Worm (Caenorhabditis elegans) whole organism, L4/young adult: ENCODE results near the gene fln-1.

Experiments used
- W03F9.2 ChIP-seq: fragments of 150-350 bp; optimal IDR thresholded peaks from 2 replicates; lab custom pipeline; 2014; ENCODE audit warnings: missing biosample characterization, missing genetic modification characterization
- dao-5 ChIP-seq: sonication (generic microtip); optimal IDR thresholded peaks from 2 replicates; lab custom pipeline; 2016; ENCODE audit warnings: missing genotype, missing genetic modification characterization, moderate library complexity, missing compliant biosample characterization
- him-1 ChIP-seq: sonication (generic microtip); optimal IDR thresholded peaks from 2 replicates; lab custom pipeline; 2016; ENCODE audit warnings: missing genotype, missing genetic modification reagents, missing genetic modification characterization, missing compliant biosample characterization

fln-1 gene

DNA sequence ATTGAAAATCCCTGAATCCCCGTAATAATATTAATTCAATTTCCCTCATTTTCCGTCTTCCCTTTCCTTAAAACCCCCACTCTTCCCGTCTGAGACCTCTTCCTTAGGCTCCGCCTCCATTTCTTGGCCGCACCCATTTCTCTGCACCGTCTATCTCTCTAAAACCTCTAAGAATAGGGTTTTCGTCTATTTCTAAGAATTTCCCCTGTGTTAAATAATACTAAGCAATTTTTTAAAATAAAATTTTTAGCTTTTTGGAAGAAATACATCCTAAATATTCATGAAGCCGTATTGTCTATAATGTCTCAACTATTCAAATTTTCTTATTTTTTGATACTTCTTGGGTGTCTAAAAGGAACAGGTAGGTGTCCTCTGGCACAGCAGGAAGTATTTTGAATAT is 36.3 kb downstream of the fln-1 start, which contains the start of gene cdh-8:
cdh-8 (plus strand) TSS at position 301 of the 400 bp plus-strand sequence.
- TF ChIP-seq W03F9.2 (tag; lab: Kevin White, UChicago) (no peak), dao-5 (tag; lab: Kevin White, UChicago) (no peak), him-1 (tag; lab: Kevin White, UChicago) (no peak)

ce11 chrIV:338192-338831 is 37.5 kb downstream of the fln-1 start:
- TF ChIP-seq W03F9.2 (tag; lab: Kevin White, UChicago) (no peak), dao-5 (tag; lab: Kevin White, UChicago) (no peak), him-1 (tag; lab: Kevin White, UChicago) (no peak)

ce11 chrIV:337128-337646 is 38.6 kb downstream of the fln-1 start, which contains the start of gene pxmp-4:
Gene pxmp-4 (minus strand): TSS chrIV:337178.
- TF ChIP-seq W03F9.2 (tag; lab: Kevin White, UChicago) (peak; percentile 41), dao-5 (tag; lab: Kevin White, UChicago) (no peak)

DNA sequence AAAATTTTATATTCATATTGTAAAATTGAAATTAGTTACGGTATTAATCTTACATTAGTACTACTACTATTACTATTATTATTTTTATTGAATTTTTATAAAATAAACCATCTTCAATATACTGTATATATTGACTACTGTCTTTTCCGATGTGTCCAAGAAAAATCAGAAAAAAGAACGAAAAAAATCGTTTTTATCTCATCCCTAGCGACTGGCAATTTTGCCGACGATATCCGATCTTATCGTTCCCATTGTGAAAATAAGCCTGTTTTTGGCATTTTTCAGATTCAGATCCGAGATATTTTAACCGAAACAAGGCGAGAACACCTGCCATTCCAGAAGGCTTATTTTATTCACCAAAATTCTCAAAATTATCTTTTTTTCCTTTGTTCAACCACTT is 45.3 kb downstream of the fln-1 start, which contains the start of gene F18F11.4:
F18F11.4 (plus strand) TSS at position 301 of the 400 bp plus-strand sequence.
- TF ChIP-seq dao-5 (tag; lab: Kevin White, UChicago) (no peak), W03F9.2 (tag; lab: Kevin White, UChicago) (no peak), him-1 (tag; lab: Kevin White, UChicago) (no peak)

DNA sequence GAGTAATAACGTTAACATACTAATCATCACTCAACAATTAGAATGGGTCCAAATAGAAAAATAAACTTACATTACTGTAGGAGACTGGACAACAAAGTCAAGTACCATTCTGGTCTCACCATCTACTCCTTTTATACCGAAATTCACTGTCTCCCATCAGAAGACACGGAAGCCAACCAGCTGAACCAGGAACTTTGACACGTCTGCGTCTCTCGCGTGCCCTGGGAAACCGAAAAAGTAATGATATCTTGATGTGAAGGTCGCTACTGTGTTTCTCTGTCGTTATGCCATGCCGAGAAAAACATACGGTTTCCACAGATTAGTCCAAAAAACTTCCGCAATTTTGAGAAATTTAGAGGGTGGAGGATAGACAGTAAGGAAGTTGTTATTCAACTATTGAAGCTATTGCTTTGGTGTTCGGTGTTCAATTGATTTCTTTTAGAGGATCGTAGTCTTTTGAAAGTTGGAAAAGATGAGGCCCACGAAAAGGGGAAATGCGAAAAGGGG is 49.2 kb downstream of the fln-1 start, which contains the start of gene col-101:
col-101 (minus strand) TSS at position 457 of the 507 bp plus-strand sequence.
- TF ChIP-seq dao-5 (tag; lab: Kevin White, UChicago) (no peak), W03F9.2 (tag; lab: Kevin White, UChicago) (no peak), him-1 (tag; lab: Kevin White, UChicago) (no peak)

ce11 chrIV:325640-326039 is 50.2 kb downstream of the fln-1 start:
- TF ChIP-seq him-1 (tag; lab: Kevin White, UChicago) (no peak), dao-5 (tag; lab: Kevin White, UChicago) (no peak), W03F9.2 (tag; lab: Kevin White, UChicago) (no peak)

DNA sequence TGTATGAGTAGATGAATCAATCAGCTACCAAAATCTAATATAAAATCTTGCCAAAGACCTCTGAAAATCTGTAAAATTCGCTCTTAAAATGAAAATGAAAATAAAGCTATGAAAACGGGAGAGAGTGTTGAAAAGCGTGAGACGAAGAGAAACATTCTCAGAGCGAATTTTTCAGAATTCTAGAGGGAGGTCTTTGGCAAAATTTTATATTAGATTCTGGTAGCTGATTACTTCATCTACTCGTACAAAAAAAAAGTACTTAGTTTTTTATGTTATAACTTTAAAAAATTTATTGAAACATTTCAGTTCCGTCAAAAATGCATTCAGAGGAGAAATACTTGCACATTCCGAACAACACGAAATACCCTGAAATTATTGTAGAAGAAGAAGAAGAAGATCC is 51.1 kb downstream of the fln-1 start, which contains the start of gene drl-1:
drl-1 (plus strand) TSS at position 301 of the 400 bp plus-strand sequence.
- TF ChIP-seq him-1 (tag; lab: Kevin White, UChicago) (no peak), W03F9.2 (tag; lab: Kevin White, UChicago) (no peak), dao-5 (tag; lab: Kevin White, UChicago) (no peak)

DNA sequence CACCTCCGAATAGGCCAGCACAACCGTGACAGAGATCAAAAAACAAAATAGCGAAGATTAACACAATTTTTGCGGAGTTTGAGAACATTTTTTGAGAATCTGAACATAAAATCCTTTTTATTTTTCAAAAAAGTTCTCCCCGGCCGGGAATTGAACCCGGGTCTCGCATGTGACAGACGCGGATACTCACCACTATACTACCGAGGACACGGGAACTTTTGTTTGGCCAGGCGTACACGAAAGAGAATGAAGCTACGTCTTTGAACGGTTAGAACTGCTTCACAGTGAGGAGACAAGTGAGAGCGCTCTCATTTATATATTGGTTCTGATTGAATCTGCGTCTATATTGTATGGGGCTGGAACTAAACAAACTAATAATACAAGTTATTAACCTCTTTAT is 53.3 kb downstream of the fln-1 start, which contains the start of gene grl-26:
grl-26 (minus strand) TSS at position 318 of the 400 bp plus-strand sequence.
- peak; percentile 81 for TF ChIP-seq dao-5 (tag; lab: Kevin White, UChicago)
- peak; percentile 47 for TF ChIP-seq W03F9.2 (tag; lab: Kevin White, UChicago)
- TF ChIP-seq him-1 (tag; lab: Kevin White, UChicago): no peak

DNA sequence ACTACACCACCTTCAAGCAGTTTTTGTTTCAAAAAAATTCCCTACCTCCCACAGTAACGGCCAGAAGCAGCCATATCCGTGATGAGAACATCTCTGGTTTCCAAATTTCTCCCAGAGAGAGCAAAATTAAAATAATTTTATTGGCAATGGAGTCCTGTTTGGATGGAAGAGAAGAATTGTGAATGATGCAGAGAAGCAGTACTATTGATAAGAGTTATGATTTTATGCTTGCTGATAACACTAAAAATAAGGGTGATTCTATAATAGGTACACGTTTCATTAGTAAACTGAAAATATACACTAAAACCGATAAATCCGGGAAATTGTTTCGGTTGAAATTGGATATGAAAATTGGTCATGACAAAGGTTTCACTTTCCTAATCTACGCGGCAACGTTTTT is 55.4 kb downstream of the fln-1 start, which contains the start of gene dsc-4:
dsc-4 (minus strand) TSS at position 165 of the 400 bp plus-strand sequence.
- TF ChIP-seq W03F9.2 (tag; lab: Kevin White, UChicago): no peak
- TF ChIP-seq him-1 (tag; lab: Kevin White, UChicago): no peak

DNA sequence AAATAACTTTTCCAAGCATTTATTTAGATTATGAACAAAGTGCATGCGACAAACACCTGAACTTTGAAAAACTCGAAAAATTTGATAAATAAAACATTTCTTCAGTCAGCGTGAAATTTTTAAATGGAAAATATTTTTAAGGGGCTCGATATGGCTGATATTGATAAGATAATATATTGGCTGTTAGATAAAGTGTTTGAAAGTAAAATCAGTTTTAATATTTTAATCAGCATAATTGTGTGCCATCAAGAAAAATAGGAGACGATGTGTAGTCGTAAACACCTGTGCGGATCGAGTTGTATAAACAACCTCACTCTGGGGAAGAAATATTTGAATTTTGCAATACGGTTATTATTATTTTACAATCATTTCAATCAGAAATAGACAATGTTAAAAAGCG is 56.2 kb downstream of the fln-1 start:
- TF ChIP-seq W03F9.2 (tag; lab: Kevin White, UChicago) (no peak), dao-5 (tag; lab: Kevin White, UChicago) (no peak), him-1 (tag; lab: Kevin White, UChicago) (no peak)

DNA sequence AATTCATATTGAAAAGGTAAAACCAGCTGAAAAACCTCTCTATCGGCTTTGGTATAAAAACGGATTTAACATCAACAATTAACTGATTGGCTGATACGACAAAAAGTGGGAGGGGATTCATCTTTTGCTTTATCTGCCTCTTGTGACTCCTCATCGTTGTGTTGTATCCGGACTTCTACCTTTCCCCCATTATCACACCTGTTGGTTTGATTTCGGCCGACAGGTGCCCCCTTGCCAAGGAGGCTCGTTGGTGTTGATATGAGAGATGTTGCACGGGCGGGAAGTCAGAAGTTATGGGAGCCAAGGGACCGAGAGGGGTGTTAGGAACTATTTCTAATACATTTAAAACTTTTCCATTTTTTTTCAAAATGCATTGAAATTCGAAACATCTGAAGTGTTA is 61.3 kb downstream of the fln-1 start:
- no peak for TF ChIP-seq him-1 (tag; lab: Kevin White, UChicago)
- TF ChIP-seq dao-5 (tag; lab: Kevin White, UChicago): no peak
- no peak for TF ChIP-seq W03F9.2 (tag; lab: Kevin White, UChicago)

DNA sequence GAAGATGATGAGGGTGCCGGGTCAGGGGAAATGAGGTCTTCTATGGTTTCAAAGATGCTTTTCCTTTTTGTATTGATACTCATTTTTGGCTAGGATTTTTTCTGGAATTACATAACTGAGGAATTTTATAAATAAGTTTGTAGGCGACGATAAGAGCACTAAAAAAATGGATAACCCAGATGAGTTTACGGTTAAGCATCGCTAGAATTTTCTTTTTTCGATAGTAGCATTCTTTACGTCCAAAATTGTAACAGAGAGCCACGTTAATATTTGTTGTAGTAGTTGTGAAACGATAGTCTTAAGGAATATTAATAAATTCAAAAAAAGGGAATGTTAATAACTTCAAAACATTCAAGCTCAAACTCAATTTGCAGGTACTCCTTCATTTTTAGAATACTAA is 62.2 kb downstream of the fln-1 start, which contains the start of gene snai-1:
snai-1 (minus strand) TSS at position 101 of the 400 bp plus-strand sequence.
- TF ChIP-seq dao-5 (tag; lab: Kevin White, UChicago): no peak
- no peak for TF ChIP-seq him-1 (tag; lab: Kevin White, UChicago)
- no peak for TF ChIP-seq W03F9.2 (tag; lab: Kevin White, UChicago)

- TF ChIP-seq dao-5 (tag; lab: Kevin White, UChicago): no peak
- no peak for TF ChIP-seq W03F9.2 (tag; lab: Kevin White, UChicago)
- TF ChIP-seq him-1 (tag; lab: Kevin White, UChicago): no peak
These were observed 66.3 kb downstream of the fln-1 start for ce11 chrIV:309526-309925.
